Worm (Caenorhabditis elegans): ENCODE data around the gene cat-2.

cat-2 gene

ce11 chrII:296911-297440 is 39.4 kb downstream of the cat-2 start, which contains the start of the genes clec-117 and B0432.1:
clec-117 (minus strand) TSS chrII:297011.
B0432.1 (plus strand) TSS chrII:297390.
- no peak for TF ChIP-seq ama-1 (optimal IDR thresholded peaks at IDR 0.05)
- TF ChIP-seq ama-1 (GFP tag; optimal IDR thresholded peaks at IDR 0.05), result no peak
- no peak for TF ChIP-seq lin-54 (GFP tag; optimal IDR thresholded peaks at IDR 0.05)
- TF ChIP-seq ztf-3 (GFP tag; optimal IDR thresholded peaks at IDR 0.05), result no peak
- no peak for TF ChIP-seq rcor-1 (GFP tag; IDR thresholded peaks at IDR 0.05)
- no peak for TF ChIP-seq mxl-1 (tag; optimal IDR thresholded peaks at IDR 0.05)
- no peak for TF ChIP-seq rec-8 (tag; optimal IDR thresholded peaks at IDR 0.05)
- TF ChIP-seq mel-28 (tag; optimal IDR thresholded peaks at IDR 0.05; ENCODE audit: borderline replicate concordance), result no peak

ce11 chrII:299684-300083 is 42.1 kb downstream of the cat-2 start, which contains the start of gene K01A2.6:
K01A2.6 (plus strand) TSS chrII:299984.
- TF ChIP-seq F22D6.2 (tag; optimal IDR thresholded peaks at IDR 0.05) (no peak), nhr-120 (GFP tag; IDR thresholded peaks at IDR 0.05) (no peak), Y95B8A.8 (GFP tag; IDR thresholded peaks at IDR 0.05) (no peak), dox-1 (GFP tag; IDR thresholded peaks at IDR 0.05) (no peak), mes-4 (tag; optimal IDR thresholded peaks at IDR 0.05) (no peak), ZK185.1 (tag; optimal IDR thresholded peaks at IDR 0.05; ENCODE audit: poor library complexity, severe bottlenecking) (no peak), attf-3 (GFP tag; conservative IDR thresholded peaks at IDR 0.05) (no peak), ceh-100 (GFP tag; IDR thresholded peaks at IDR 0.05) (no peak), mcd-1 (GFP tag; IDR thresholded peaks at IDR 0.05) (no peak), nfyb-1 (GFP tag; IDR thresholded peaks at IDR 0.05) (no peak)

- no peak for TF ChIP-seq hrde-1 (tag; optimal IDR thresholded peaks at IDR 0.05; ENCODE audit: borderline replicate concordance)
- TF ChIP-seq ceh-79 (tag; optimal IDR thresholded peaks at IDR 0.05), result no peak
- peak; percentile 85 for TF ChIP-seq hsf-1 (GFP tag; IDR thresholded peaks at IDR 0.05)
- TF ChIP-seq nfya-2 (GFP tag; IDR thresholded peaks at IDR 0.05), result no peak
- TF ChIP-seq ztf-18 (tag; optimal IDR thresholded peaks at IDR 0.05), result no peak
- TF ChIP-seq rpc-1 (optimal IDR thresholded peaks at IDR 0.05), result peak; percentile 51
- no peak for TF ChIP-seq rpc-1 (tag; optimal IDR thresholded peaks at IDR 0.05)
- no peak for TF ChIP-seq Y95B8A.8 (GFP tag; IDR thresholded peaks at IDR 0.05)
- TF ChIP-seq egl-44 (GFP tag; IDR thresholded peaks at IDR 0.05), result no peak
- TF ChIP-seq nhr-27 (tag; optimal IDR thresholded peaks at IDR 0.05), result no peak
These were observed 43.6 kb downstream of the cat-2 start, which contains the start of gene K01A2.5 for ce11 chrII:300977-301772. K01A2.5 (plus strand) TSS chrII:301273.

- TF ChIP-seq zfh-2 (GFP tag; conservative IDR thresholded peaks at IDR 0.05) (peak; percentile 87), mes-4 (tag; optimal IDR thresholded peaks at IDR 0.05) (no peak), tbx-9 (tag; optimal IDR thresholded peaks at IDR 0.05; ENCODE audit: borderline replicate concordance) (no peak), egrh-3 (GFP tag; IDR thresholded peaks at IDR 0.05) (peak; percentile 23; the same call in 1 of the 2 replicates), pha-4 (tag; optimal IDR thresholded peaks at IDR 0.05) (no peak)
These were observed 46.5 kb downstream of the cat-2 start for ce11 chrII:303927-304711.
